Fruit fly (Drosophila melanogaster): Measurements from ENCODE around the gene dsx.

Gene dsx

DNA sequence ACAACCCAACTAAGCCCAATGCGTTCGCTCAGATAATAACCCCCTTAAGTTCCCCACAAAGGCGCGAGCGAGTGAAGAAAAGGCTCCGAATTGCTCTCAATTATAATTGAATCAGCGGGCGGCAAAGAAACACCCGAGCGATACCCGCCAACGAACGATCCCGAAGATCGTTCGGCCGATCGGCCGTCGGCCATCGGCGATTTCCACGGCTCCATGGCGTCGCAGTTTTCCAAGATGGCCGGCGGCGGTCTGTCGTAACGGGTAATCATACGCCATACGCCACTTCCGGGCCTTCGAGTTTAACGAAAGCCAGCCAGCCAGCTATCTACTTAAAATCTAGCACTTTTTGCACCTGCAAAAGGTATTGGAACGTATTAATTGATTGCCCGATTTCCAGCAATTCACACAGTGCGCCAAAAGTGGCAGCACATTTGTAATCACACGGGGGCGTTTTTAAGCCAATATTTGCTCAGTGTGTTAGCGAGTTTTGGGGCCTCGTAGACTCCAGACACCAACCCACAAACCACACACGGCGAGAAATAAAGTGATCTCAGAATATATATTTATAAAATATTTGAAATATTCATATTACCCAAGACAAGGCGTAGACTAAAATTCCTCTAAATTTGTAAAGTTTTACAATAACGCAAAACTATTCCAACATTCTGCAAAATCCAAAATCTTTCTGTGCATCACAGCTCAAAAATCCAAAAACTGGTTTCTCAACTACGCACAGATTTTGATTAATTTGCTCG is 74.8 kb downstream of the dsx start:
- TF ChIP-seq psq (optimal IDR thresholded peaks at IDR 0.05): no peak
- TF ChIP-seq Sin3A (optimal IDR thresholded peaks at IDR 0.05): no peak
- no peak for TF ChIP-seq Myc (optimal IDR thresholded peaks at IDR 0.05)
- TF ChIP-seq insv (optimal IDR thresholded peaks at IDR 0.05): no peak
- TF ChIP-seq h (optimal IDR thresholded peaks at IDR 0.05): no peak
- no peak for TF ChIP-seq ttk (optimal IDR thresholded peaks at IDR 0.05)

DNA sequence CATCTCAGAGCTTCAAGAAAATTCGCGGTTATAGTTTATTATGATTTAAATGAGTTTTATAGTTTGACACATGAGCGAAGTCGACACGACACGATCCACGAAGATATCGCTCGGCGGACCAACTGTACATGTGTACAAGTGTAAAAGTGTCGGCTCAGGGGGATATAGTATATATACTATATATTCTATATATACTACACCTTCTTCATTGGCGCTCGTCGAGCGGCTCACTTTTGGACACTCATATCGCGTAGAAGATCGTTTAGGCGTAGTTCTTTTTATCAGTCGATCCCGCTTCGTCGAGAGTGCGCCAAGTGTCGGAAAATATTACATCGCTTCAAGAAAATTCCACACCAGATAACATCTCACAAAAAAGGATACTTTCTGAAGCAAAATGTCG is 76.2 kb downstream of the dsx start, which contains the start of gene wtrw:
TSS of gene wtrw (plus strand) at position 301 of the 400 bp plus-strand sequence.
- TF ChIP-seq Myc (optimal IDR thresholded peaks at IDR 0.05): no peak
- no peak for TF ChIP-seq insv (optimal IDR thresholded peaks at IDR 0.05)
- no peak for TF ChIP-seq psq (optimal IDR thresholded peaks at IDR 0.05)
- no peak for TF ChIP-seq ttk (optimal IDR thresholded peaks at IDR 0.05)
- no peak for TF ChIP-seq h (optimal IDR thresholded peaks at IDR 0.05)
- TF ChIP-seq Sin3A (optimal IDR thresholded peaks at IDR 0.05): no peak

DNA sequence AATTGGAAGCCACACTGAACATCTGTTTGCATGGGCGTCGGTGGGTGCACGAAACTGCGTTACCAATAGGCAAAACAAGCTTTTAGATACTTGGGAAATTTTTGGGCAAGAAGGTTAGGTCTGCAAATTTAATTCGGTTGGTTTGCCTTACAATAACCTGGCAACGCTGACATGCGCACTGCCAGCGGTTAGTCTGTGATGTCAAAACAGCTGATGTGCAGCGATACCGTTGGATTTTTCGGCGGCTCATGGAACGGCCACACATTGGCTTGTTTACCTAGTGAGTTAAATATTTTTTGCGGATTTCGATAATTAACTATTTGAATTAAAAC is 80.4 kb downstream of the dsx start, which contains the start of gene ArgRS-m:
TSS of gene ArgRS-m (plus strand) at position 187 of the 332 bp plus-strand sequence.
- TF ChIP-seq h (optimal IDR thresholded peaks at IDR 0.05) (no peak), Sin3A (optimal IDR thresholded peaks at IDR 0.05) (no peak), Myc (optimal IDR thresholded peaks at IDR 0.05) (no peak), ttk (optimal IDR thresholded peaks at IDR 0.05) (no peak), insv (optimal IDR thresholded peaks at IDR 0.05) (no peak), psq (optimal IDR thresholded peaks at IDR 0.05) (no peak)

DNA sequence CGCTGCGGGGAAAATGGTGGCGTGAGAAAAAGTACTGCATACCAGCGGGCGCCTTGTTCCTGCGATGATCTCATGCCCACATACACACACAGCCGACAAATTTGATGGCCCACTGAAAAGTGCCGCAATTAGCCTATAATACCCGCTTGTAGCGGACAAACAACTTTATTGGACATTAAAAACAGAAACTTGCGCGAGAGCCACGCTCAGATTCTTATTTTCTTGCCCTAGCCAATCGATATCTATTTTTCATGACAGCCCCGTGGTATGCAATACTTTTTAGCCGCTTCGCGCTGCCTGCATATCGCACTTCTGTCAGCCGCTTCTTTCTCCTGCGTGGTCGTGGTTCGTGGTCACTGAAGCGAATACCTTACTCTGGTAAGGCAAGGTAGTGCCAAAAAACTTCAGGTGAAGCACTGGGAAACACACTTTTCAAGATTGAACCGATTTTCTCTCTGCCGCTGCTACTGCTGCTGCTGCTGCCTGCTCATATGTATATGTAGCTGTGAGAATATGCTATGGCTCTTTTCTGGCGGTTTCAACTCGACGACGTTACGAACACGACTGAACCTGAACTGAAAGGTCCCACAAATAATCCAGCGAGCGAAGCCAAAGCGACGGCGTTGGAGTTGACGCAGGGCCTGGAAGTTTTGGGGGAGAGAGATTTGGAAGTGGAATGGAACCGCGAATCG is 80.9 kb downstream of the dsx start, which contains the start of gene CG17816:
TSS of gene CG17816 (minus strand) at position 567 of the 692 bp plus-strand sequence.
- TF ChIP-seq psq (optimal IDR thresholded peaks at IDR 0.05) (no peak), ttk (optimal IDR thresholded peaks at IDR 0.05) (no peak), h (optimal IDR thresholded peaks at IDR 0.05) (no peak), Sin3A (optimal IDR thresholded peaks at IDR 0.05) (no peak), Myc (optimal IDR thresholded peaks at IDR 0.05) (no peak), insv (optimal IDR thresholded peaks at IDR 0.05) (no peak)

DNA sequence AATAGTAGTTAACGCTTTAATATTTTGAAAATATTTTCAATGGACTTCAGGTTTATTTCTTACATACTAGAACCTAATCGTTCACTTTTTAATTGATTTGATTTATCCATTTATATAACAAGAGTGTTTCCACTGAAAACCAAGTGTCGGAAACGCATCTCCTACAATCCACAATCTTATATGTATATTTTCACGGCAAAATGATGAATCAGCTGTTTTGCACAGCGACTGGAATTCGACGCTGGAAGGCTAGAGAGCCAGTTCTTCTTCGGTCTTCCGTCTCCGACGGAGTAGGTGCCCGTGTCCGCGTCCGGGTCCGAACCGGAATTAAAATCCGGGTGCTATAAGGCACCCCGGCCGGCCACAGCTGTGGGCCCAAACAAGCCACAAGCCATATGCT is 82.8 kb downstream of the dsx start:
- TF ChIP-seq ttk (optimal IDR thresholded peaks at IDR 0.05): no peak
- TF ChIP-seq Sin3A (optimal IDR thresholded peaks at IDR 0.05): no peak
- no peak for TF ChIP-seq Myc (optimal IDR thresholded peaks at IDR 0.05)
- no peak for TF ChIP-seq h (optimal IDR thresholded peaks at IDR 0.05)
- TF ChIP-seq insv (optimal IDR thresholded peaks at IDR 0.05): no peak
- TF ChIP-seq psq (optimal IDR thresholded peaks at IDR 0.05): no peak
